Fruit fly (Drosophila melanogaster): ENCODE data around the gene Mat89Ba.

DNA sequence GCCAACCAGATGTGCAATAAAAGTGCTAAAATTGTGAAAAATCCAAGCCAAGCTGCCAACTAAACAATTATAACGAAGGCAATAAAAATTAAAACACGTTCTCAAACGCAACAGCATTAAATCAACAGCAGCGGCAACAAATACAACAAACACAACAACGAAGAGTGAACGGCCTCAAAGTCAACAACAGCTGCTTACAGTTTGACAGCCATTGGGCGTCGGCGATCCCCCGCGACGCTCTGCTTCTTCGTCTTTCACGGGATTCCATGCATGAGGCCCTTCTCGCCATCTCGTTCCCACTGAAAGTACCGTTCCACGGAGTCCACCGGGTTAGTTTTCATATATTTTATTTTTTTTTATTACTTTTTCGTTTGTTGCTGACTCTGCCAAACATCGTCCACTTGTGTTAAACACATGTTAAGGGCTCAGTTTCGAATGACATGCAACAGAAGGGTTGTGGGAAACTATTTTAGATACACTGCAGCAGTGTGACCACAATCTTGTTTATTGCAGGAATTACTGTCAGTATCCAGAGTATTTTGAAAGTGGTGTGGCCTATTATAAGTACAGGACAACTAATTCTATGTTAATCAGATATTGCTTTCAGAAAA lies 10.0 kb upstream of the Mat89Ba start:
- TF ChIP-seq lilli (GFP tag; optimal IDR thresholded peaks at IDR 0.05) (no peak), Gsc (GFP tag; IDR thresholded peaks at IDR 0.05) (no peak), CG30431 (GFP tag; optimal IDR thresholded peaks at IDR 0.05) (no peak), CG31365 (tag; optimal IDR thresholded peaks at IDR 0.05) (no peak), pita (GFP tag; optimal IDR thresholded peaks at IDR 0.05) (no peak), BtbVII (GFP tag; optimal IDR thresholded peaks at IDR 0.05) (no peak), CG31388 (GFP tag; optimal IDR thresholded peaks at IDR 0.05) (no peak), CG4707 (GFP tag; optimal IDR thresholded peaks at IDR 0.05) (no peak), ttk (GFP tag; IDR thresholded peaks at IDR 0.05) (no peak), CG2120 (GFP tag; optimal IDR thresholded peaks at IDR 0.05) (no peak), az2 (GFP tag; optimal IDR thresholded peaks at IDR 0.05) (no peak), Rx (GFP tag; IDR thresholded peaks at IDR 0.05) (no peak), CG1024 (GFP tag; IDR thresholded peaks at IDR 0.05) (peak; percentile 42; the same call in 1 of the 2 replicates), CG17829 (tag; optimal IDR thresholded peaks at IDR 0.05) (peak; percentile 20)
